Worm (Caenorhabditis elegans) whole organism, late embryonic: Measurements from ENCODE around the gene D1069.3.
A peak's percentile ranks its signal among the peaks of the same experiment; 100 is the strongest.

ENCODE experiments used
- C08G9.2 ChIP-seq: sonication (generic microtip); optimal IDR thresholded peaks from 2 replicates; lab custom pipeline; 2016; ENCODE audit warnings: mild to moderate bottlenecking, missing genetic modification characterization, moderate library complexity, missing compliant biosample characterization
- C38D4.7 ChIP-seq: fragments of 200-800 bp; sonication (Bioruptor generic); optimal IDR thresholded peaks from 2 replicates; lab custom pipeline; 2018; ENCODE audit warnings: mild to moderate bottlenecking, missing genetic modification characterization, moderate library complexity, missing compliant biosample characterization
- K02D7.2 ChIP-seq: sonication (generic microtip); optimal IDR thresholded peaks from 2 replicates; lab custom pipeline; 2017; ENCODE audit warnings: mild to moderate bottlenecking, missing genetic modification characterization, missing compliant biosample characterization
- T23F11.4 ChIP-seq: fragments of 200-800 bp; sonication (Bioruptor generic); optimal IDR thresholded peaks from 2 replicates; lab custom pipeline; 2018; ENCODE audit warnings: mild to moderate bottlenecking, missing genetic modification characterization, missing compliant biosample characterization
- Y22D7AL.16 ChIP-seq: sonication (generic microtip); optimal IDR thresholded peaks from 2 replicates; lab custom pipeline; 2016; ENCODE audit warnings: missing genetic modification characterization, missing compliant biosample characterization
- ahr-1 ChIP-seq: sonication (generic microtip); optimal IDR thresholded peaks from 2 replicates; lab custom pipeline; 2016; ENCODE audit warnings: missing genetic modification characterization, missing compliant biosample characterization
- ceh-24 ChIP-seq: sonication (generic microtip); optimal IDR thresholded peaks from 2 replicates; lab custom pipeline; 2016; ENCODE audit warnings: mild to moderate bottlenecking, missing genetic modification characterization, missing compliant biosample characterization
- ceh-30 ChIP-seq: fragments of 150-350 bp; optimal IDR thresholded peaks from 2 replicates; lab custom pipeline; 2014; ENCODE audit warnings: missing biosample characterization, missing genetic modification characterization
- ceh-31 ChIP-seq: sonication (generic microtip); optimal IDR thresholded peaks from 2 replicates; lab custom pipeline; 2016; ENCODE audit warnings: missing genetic modification characterization, missing compliant biosample characterization
- ceh-45 ChIP-seq: fragments of 200-800 bp; sonication (Bioruptor generic); IDR thresholded peaks from 2 replicates; pipeline ENCODE4 v1.3.6; 2022; ENCODE audit warnings: missing genetic modification reagents, missing genetic modification characterization, missing compliant biosample characterization
- ceh-48 ChIP-seq: sonication (generic microtip); optimal IDR thresholded peaks from 2 replicates; lab custom pipeline; 2016; ENCODE audit warnings: missing genetic modification characterization, inconsistent platforms, missing compliant biosample characterization
- ceh-9 ChIP-seq: sonication (generic microtip); optimal IDR thresholded peaks from 2 replicates; lab custom pipeline; 2016; ENCODE audit warnings: mild to moderate bottlenecking, missing genetic modification characterization, inconsistent platforms, missing compliant biosample characterization
- elt-2 ChIP-seq: sonication (generic microtip); optimal IDR thresholded peaks from 2 replicates; lab custom pipeline; 2016; ENCODE audit warnings: missing genetic modification reagents, missing genetic modification characterization, missing compliant biosample characterization
- elt-4 ChIP-seq: sonication (generic microtip); optimal IDR thresholded peaks from 2 replicates; lab custom pipeline; 2016; ENCODE audit warnings: missing genetic modification characterization, missing compliant biosample characterization
- eyg-1 ChIP-seq: sonication (generic microtip); optimal IDR thresholded peaks from 2 replicates; lab custom pipeline; 2016; ENCODE audit warnings: missing genotype, missing genetic modification characterization, missing compliant biosample characterization
- fkh-10 ChIP-seq: fragments of 150-350 bp; optimal IDR thresholded peaks from 2 replicates; lab custom pipeline; 2014; ENCODE audit warnings: missing biosample characterization, missing genetic modification reagents, missing genetic modification characterization
- gmeb-2 ChIP-seq: sonication (generic microtip); optimal IDR thresholded peaks from 2 replicates; lab custom pipeline; 2016; ENCODE audit warnings: missing genetic modification characterization, inconsistent platforms, missing compliant biosample characterization
- hlh-13 ChIP-seq: fragments of 200-800 bp; sonication (Bioruptor generic); optimal IDR thresholded peaks from 2 replicates; lab custom pipeline; 2018; ENCODE audit warnings: mild to moderate bottlenecking, missing genetic modification characterization, missing compliant biosample characterization
- hlh-15 ChIP-seq: sonication (generic microtip); optimal IDR thresholded peaks from 2 replicates; lab custom pipeline; 2016; ENCODE audit warnings: missing genetic modification characterization, missing compliant biosample characterization
- hlh-30 ChIP-seq: sonication (generic microtip); optimal IDR thresholded peaks from 2 replicates; lab custom pipeline; 2017; ENCODE audit warnings: antibody characterized with exemption, missing genetic modification characterization, missing compliant biosample characterization; ENCODE audit not compliant: insufficient read depth
- hlh-8 ChIP-seq: sonication (generic microtip); optimal IDR thresholded peaks from 2 replicates; lab custom pipeline; 2016; ENCODE audit warnings: missing genotype, missing genetic modification characterization, missing compliant biosample characterization
- pat-9 ChIP-seq: fragments of 200-800 bp; sonication (Bioruptor generic); optimal IDR thresholded peaks from 2 replicates; lab custom pipeline; 2018; ENCODE audit warnings: mild to moderate bottlenecking, missing genetic modification characterization, moderate library complexity, missing compliant biosample characterization
- pha-4 ChIP-seq: fragments of 150-350 bp; optimal IDR thresholded peaks from 2 replicates; lab custom pipeline; 2018; ENCODE audit warnings: missing biosample characterization, missing genetic modification reagents, missing genetic modification characterization
- ref-2 ChIP-seq: sonication (generic microtip); optimal IDR thresholded peaks from 2 replicates; lab custom pipeline; 2016; ENCODE audit warnings: missing genetic modification characterization, missing compliant biosample characterization
- rnt-1 ChIP-seq: sonication (generic microtip); optimal IDR thresholded peaks from 2 replicates; lab custom pipeline; 2016; ENCODE audit warnings: missing genetic modification characterization, missing compliant biosample characterization
- syd-9 ChIP-seq: sonication (generic microtip); optimal IDR thresholded peaks from 2 replicates; lab custom pipeline; 2016; ENCODE audit warnings: mild to moderate bottlenecking, missing genetic modification characterization, moderate library complexity, missing compliant biosample characterization
- tbx-7 ChIP-seq: sonication (generic microtip); optimal IDR thresholded peaks from 2 replicates; lab custom pipeline; 2016; ENCODE audit warnings: missing genotype, missing genetic modification characterization, missing compliant biosample characterization
- unc-3 ChIP-seq, 2 experiments: fragments of 200-800 bp in 1 of 2; sonication (Bioruptor generic) in 1 of 2; sonication (generic microtip) in 1 of 2; conservative IDR thresholded peaks in 1 of 2; optimal IDR thresholded peaks in 1 of 2; 2 replicates each; pipeline versions ENCODE4 v1.3.6 to Lab custom; 2016 to 2022; ENCODE audit warnings: missing compliant biosample characterization in 2 of 2, missing genetic modification characterization in 2 of 2, missing genetic modification reagents in 1 of 2
- unc-55 ChIP-seq: sonication (generic microtip); optimal IDR thresholded peaks from 2 replicates; lab custom pipeline; 2017; ENCODE audit warnings: missing biosample characterization, missing genetic modification reagents, missing genetic modification characterization
- zip-5 ChIP-seq: sonication (generic microtip); optimal IDR thresholded peaks from 2 replicates; lab custom pipeline; 2016; ENCODE audit warnings: missing genetic modification characterization, missing compliant biosample characterization

Gene D1069.3

ce11 chrII:313540-313939 is 34.2 kb downstream of the D1069.3 start:
- TF ChIP-seq rnt-1 (peak; percentile 15), pat-9 (tag; lab: Kevin White, UChicago) (no peak), ref-2 (tag; lab: Kevin White, UChicago) (peak; percentile 18), unc-55 (GFP tag; lab: Kevin White, UChicago) (peak; percentile 65), elt-2 (tag; lab: Kevin White, UChicago) (peak; percentile 66)

ce11 chrII:312110-312509 is 35.6 kb downstream of the D1069.3 start, which contains the start of gene mps-2:
Gene mps-2 (minus strand): TSS chrII:312210.
- TF ChIP-seq unc-55 (GFP tag; lab: Kevin White, UChicago), result peak; percentile 9

- TF ChIP-seq gmeb-2 (no peak), K02D7.2 (tag; lab: Kevin White, UChicago) (no peak), ceh-24 (tag; lab: Kevin White, UChicago) (no peak), Y22D7AL.16 (tag; lab: Kevin White, UChicago) (no peak), ceh-30 (tag; lab: Kevin White, UChicago) (no peak), elt-4 (no peak), C08G9.2 (tag; lab: Kevin White, UChicago) (no peak), ceh-48 (tag; lab: Kevin White, UChicago) (no peak)
These were observed 40.5 kb downstream of the D1069.3 start, which contains the start of gene K01A2.4 for ce11 chrII:307154-307553. Gene K01A2.4 (plus strand): TSS chrII:307454.

- TF ChIP-seq unc-55 (GFP tag; lab: Kevin White, UChicago), result no peak
- TF ChIP-seq T23F11.4 (GFP tag; lab: Kevin White, UChicago), result no peak
- no peak for TF ChIP-seq pha-4 (tag; lab: Kevin White, UChicago)
- no peak for TF ChIP-seq tbx-7 (tag; lab: Kevin White, UChicago)
- no peak for TF ChIP-seq hlh-8 (tag; lab: Kevin White, UChicago)
- no peak for TF ChIP-seq K02D7.2 (tag; lab: Kevin White, UChicago)
- TF ChIP-seq zip-5 (tag; lab: Kevin White, UChicago), result no peak
- no peak for TF ChIP-seq hlh-15
- no peak for TF ChIP-seq hlh-30 (tag; lab: Kevin White, UChicago)
- no peak for TF ChIP-seq eyg-1 (tag; lab: Kevin White, UChicago)
- no peak for TF ChIP-seq ceh-45 (GFP tag; lab: Robert Waterston, UW)
- TF ChIP-seq syd-9 (tag; lab: Kevin White, UChicago), result no peak
- no peak for TF ChIP-seq ahr-1 (tag; lab: Kevin White, UChicago)
- no peak for TF ChIP-seq fkh-10
- TF ChIP-seq ceh-31 (tag; lab: Kevin White, UChicago), result no peak
- TF ChIP-seq rnt-1, result no peak
- TF ChIP-seq hlh-13 (GFP tag; lab: Kevin White, UChicago), result no peak
These were observed 42.0 kb downstream of the D1069.3 start, which contains the start of gene col-69 for ce11 chrII:305645-306044. Gene col-69 (minus strand): TSS chrII:305745.

- TF ChIP-seq ceh-9 (tag; lab: Kevin White, UChicago) (no peak), unc-3 (GFP tag; conservative IDR thresholded peaks at IDR 0.05; lab: Robert Waterston, UW) (no peak), unc-3 (tag; optimal IDR thresholded peaks at IDR 0.05; lab: Kevin White, UChicago) (no peak), elt-4 (peak; percentile 57), ceh-48 (tag; lab: Kevin White, UChicago) (no peak), C08G9.2 (tag; lab: Kevin White, UChicago) (peak; percentile 24), eyg-1 (tag; lab: Kevin White, UChicago) (no peak), C38D4.7 (GFP tag; lab: Kevin White, UChicago) (peak; percentile 15)
These were observed 43.6 kb downstream of the D1069.3 start for ce11 chrII:303927-304711.
